Worm (Caenorhabditis elegans): ENCODE results near the gene F12E12.1.

- TF ChIP-seq ama-1 (optimal IDR thresholded peaks at IDR 0.05) (no peak), B0310.2 (tag; optimal IDR thresholded peaks at IDR 0.05) (no peak), pes-1 (GFP tag; IDR thresholded peaks at IDR 0.05) (no peak), tra-4 (tag; optimal IDR thresholded peaks at IDR 0.05) (no peak), hmbx-1 (tag; optimal IDR thresholded peaks at IDR 0.05) (no peak)
Measured at ce11 chrII:3727996-3728395, 13.7 kb upstream of the F12E12.1 start, which contains the start of gene C46E10.8.

All from whole organism, early embryonic.